Worm (Caenorhabditis elegans): ENCODE data around the gene srv-27.
A peak's percentile ranks its signal among the peaks of the same experiment; 100 is the strongest.

Gene srv-27

DNA sequence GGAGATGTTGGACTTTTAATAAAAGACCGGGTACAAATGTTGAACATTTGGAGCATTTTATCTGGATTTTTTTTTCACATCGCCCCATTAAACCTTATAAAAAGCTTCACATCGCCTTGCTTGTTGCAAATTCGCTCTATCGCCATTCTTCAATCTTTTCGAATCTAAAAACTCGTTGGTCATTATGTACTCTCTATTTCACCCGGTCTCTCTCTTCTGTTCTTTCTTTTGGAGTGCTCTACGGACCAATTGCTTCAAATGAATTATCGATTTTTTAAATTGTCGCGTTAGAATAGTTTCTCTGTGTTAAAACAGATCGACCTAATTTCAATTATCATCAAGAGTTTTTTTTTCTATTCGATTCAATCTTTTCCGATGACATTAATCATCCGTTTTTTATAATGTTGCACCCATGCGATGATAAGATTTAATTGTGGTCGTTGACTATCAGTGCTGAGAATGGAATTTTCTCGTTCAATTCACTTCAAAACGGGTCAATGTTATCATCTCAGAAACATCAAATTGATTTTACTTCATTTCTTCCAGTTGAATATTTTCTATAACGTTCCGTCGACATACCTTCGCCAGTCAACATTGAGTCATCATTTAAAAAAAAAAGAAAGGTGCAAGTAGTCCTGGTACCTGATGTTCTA is 29.3 kb upstream of the srv-27 start (continued):
- TF ChIP-seq snpc-4 (tag; optimal IDR thresholded peaks at IDR 0.05) (no peak), duxl-1 (tag; optimal IDR thresholded peaks at IDR 0.05; ENCODE audit: poor library complexity) (no peak), ceh-82 (tag; optimal IDR thresholded peaks at IDR 0.05) (no peak), F26F4.8 (GFP tag; conservative IDR thresholded peaks at IDR 0.05) (no peak), lin-39 (tag; optimal IDR thresholded peaks at IDR 0.05) (no peak), tag-97 (GFP tag; IDR thresholded peaks at IDR 0.05) (no peak), madf-5 (GFP tag; IDR thresholded peaks at IDR 0.05) (no peak), ceh-62 (tag; optimal IDR thresholded peaks at IDR 0.05) (no peak), hmg-1.1 (GFP tag; IDR thresholded peaks at IDR 0.05) (no peak), F37D6.2 (tag; optimal IDR thresholded peaks at IDR 0.05) (no peak), ceh-44 (GFP tag; IDR thresholded peaks at IDR 0.05) (no peak), ces-1 (GFP tag; optimal IDR thresholded peaks at IDR 0.05) (no peak), nhr-76 (tag; optimal IDR thresholded peaks at IDR 0.05) (no peak)

- TF ChIP-seq fkh-10 (GFP tag; optimal IDR thresholded peaks at IDR 0.05) (no peak), mes-2 (tag; optimal IDR thresholded peaks at IDR 0.05; ENCODE audit: poor library complexity, severe bottlenecking) (peak; percentile 15)
These were observed 28.3 kb upstream of the srv-27 start, which contains the start of gene lsm-8 for ce11 chrIV:6326448-6326847. lsm-8 (plus strand) TSS chrIV:6326526.

DNA sequence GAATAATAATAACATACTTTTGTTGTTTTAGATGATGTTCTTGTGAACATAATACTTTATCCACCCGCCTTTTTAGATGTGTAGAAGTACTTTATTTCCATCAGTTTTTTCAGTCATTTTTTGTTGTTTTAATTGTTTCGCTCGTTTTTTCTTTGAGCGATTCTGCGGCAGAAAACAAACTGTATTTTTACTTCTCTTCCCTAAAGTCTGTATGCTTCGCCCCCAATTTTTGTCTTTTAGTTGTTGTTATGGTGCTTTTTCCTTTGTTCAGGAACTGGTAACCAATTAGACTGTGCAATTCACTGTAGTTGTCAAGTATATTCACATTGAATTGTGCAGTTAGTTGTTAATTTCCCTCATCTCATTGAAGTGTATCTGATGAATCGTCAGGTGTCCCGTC is 27.6 kb upstream of the srv-27 start:
- TF ChIP-seq pqm-1 (tag; optimal IDR thresholded peaks at IDR 0.05) (no peak), ceh-82 (tag; optimal IDR thresholded peaks at IDR 0.05) (no peak), pha-4 (GFP tag; IDR thresholded peaks at IDR 0.05) (peak; percentile 18; the same call in 1 of the 2 replicates), pha-4 (tag; optimal IDR thresholded peaks at IDR 0.05) (no peak), mxl-2 (GFP tag; conservative IDR thresholded peaks at IDR 0.05) (0 out of 2 replicates have a peak, but pooled peaks have one; percentile 43), zfp-3 (GFP tag; conservative IDR thresholded peaks at IDR 0.05) (no peak), F49E8.2 (tag; optimal IDR thresholded peaks at IDR 0.05; ENCODE audit: borderline replicate concordance) (peak; percentile 51), ztf-11 (tag; optimal IDR thresholded peaks at IDR 0.05) (no peak), Y5F2A.4 (GFP tag; optimal IDR thresholded peaks at IDR 0.05) (peak; percentile 3), unc-39 (tag; optimal IDR thresholded peaks at IDR 0.05) (no peak), lin-38 (GFP tag; IDR thresholded peaks at IDR 0.05) (peak; percentile 64), php-3 (GFP tag; IDR thresholded peaks at IDR 0.05) (no peak), ctbp-1 (GFP tag; IDR thresholded peaks at IDR 0.05) (no peak), snpc-1.2 (GFP tag; IDR thresholded peaks at IDR 0.05) (peak; percentile 77), spr-3 (GFP tag; optimal IDR thresholded peaks at IDR 0.05) (peak; percentile 10), lin-1 (GFP tag; IDR thresholded peaks at IDR 0.05) (0 out of 2 replicates have a peak, but pooled peaks have one; percentile 8)

DNA sequence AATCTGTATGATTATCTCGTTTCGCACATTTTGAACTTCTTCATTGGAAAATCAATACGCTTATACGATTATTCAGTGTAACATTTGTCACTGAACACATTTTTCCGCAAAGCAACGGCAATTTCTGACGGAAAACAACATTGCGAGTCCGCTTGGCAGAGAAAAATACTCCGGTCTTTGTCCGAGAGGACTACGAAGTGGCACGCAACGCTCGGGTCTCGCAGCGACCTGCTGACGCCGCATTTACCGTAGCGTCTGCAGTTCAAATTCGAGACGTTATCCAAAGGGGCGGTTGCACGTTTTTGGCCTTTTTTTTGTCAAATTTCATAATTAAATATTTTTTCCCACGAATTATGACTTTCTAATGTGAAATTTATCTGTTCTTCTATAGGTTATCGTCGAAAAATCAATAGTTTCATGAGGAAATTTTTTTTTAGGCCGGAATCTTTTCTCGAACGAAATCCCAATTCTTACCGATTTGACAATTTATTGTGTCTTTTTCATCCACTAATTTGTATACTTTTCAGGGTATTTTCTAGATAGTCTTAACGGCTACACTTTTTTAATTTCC is 25.6 kb upstream of the srv-27 start, which contains the start of gene sqd-1:
Gene sqd-1 (plus strand): TSS at position 521 of the 571 bp plus-strand sequence.
- TF ChIP-seq nhr-25 (tag; optimal IDR thresholded peaks at IDR 0.05; ENCODE audit: borderline replicate concordance, insufficient read depth) (peak; percentile 84), F49E8.2 (tag; optimal IDR thresholded peaks at IDR 0.05; ENCODE audit: borderline replicate concordance) (peak; percentile 87), nhr-77 (tag; optimal IDR thresholded peaks at IDR 0.05) (peak; percentile 81), F10B5.3 (tag; optimal IDR thresholded peaks at IDR 0.05) (peak; percentile 88), ceh-82 (tag; optimal IDR thresholded peaks at IDR 0.05) (peak; percentile 24), ces-1 (GFP tag; optimal IDR thresholded peaks at IDR 0.05) (peak; percentile 52), dmd-9 (GFP tag; IDR thresholded peaks at IDR 0.05) (peak; percentile 95), nhr-111 (GFP tag; optimal IDR thresholded peaks at IDR 0.05) (peak; percentile 64), nhr-42 (GFP tag; IDR thresholded peaks at IDR 0.05) (peak; percentile 94), Y75B8A.6 (GFP tag; IDR thresholded peaks at IDR 0.05) (peak; percentile 88), zip-2 (tag; optimal IDR thresholded peaks at IDR 0.05) (peak; percentile 53), dpl-1 (GFP tag; optimal IDR thresholded peaks at IDR 0.05) (peak; percentile 93), spr-3 (GFP tag; optimal IDR thresholded peaks at IDR 0.05) (peak; percentile 74), hlh-30 (tag; optimal IDR thresholded peaks at IDR 0.05; ENCODE audit: insufficient read depth) (peak; percentile 92), tra-1 (GFP tag; IDR thresholded peaks at IDR 0.05) (peak; percentile 93), mdl-1 (tag; optimal IDR thresholded peaks at IDR 0.05) (peak; percentile 53 to 61), ztf-7 (tag; optimal IDR thresholded peaks at IDR 0.05) (peak; percentile 87), skn-1 (tag; optimal IDR thresholded peaks at IDR 0.05) (no peak), ctbp-1 (GFP tag; IDR thresholded peaks at IDR 0.05) (peak; percentile 87), sdz-12 (GFP tag; optimal IDR thresholded peaks at IDR 0.05) (peak; percentile 70)

All from whole organism, L4 larva.